Worm (Caenorhabditis elegans): ENCODE data around the gene C06E1.9.
A peak's percentile ranks its signal among the peaks of the same experiment; 100 is the strongest.

Gene C06E1.9

ce11 chrIII:8656957-8657356 is 47.4 kb upstream of the C06E1.9 start (continued):
- no peak for TF ChIP-seq unc-62 (GFP tag; optimal IDR thresholded peaks at IDR 0.05)
- no peak for TF ChIP-seq swsn-7 (tag; optimal IDR thresholded peaks at IDR 0.05)
- TF ChIP-seq egl-27 (tag; optimal IDR thresholded peaks at IDR 0.05): no peak
- TF ChIP-seq sox-4 (tag; optimal IDR thresholded peaks at IDR 0.05): no peak
- peak in 1 of 2 experiments; percentile 23 for TF ChIP-seq mdl-1 (tag; optimal IDR thresholded peaks at IDR 0.05)
- TF ChIP-seq nhr-28 (tag; optimal IDR thresholded peaks at IDR 0.05): no peak
- TF ChIP-seq nhr-90 (tag; optimal IDR thresholded peaks at IDR 0.05; ENCODE audit: poor library complexity): peak; percentile 27

DNA sequence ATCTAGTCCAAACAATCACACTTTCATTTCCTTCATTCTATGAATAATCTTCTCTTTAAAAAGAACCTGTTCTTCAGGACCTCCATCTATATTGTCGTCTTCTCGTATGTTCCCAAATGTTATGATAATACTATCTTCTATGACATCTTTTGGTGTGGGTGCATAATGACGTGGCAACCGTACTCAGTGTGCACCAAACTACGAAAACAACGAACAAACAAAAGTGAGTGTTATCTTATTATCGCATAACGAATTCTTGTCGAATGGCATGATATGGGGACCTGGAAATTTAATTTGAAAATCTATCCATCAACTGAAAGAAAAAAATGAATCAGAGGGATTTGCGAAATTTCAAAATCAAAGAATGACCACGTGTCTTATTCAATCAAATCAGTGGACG is 46.5 kb upstream of the C06E1.9 start:
- no peak for TF ChIP-seq unc-30 (tag; optimal IDR thresholded peaks at IDR 0.05)
- no peak for TF ChIP-seq mab-9 (GFP tag; IDR thresholded peaks at IDR 0.05)
- TF ChIP-seq mep-1 (tag; optimal IDR thresholded peaks at IDR 0.05): no peak
- TF ChIP-seq Y116A8C.19 (tag; optimal IDR thresholded peaks at IDR 0.05; ENCODE audit: borderline replicate concordance): no peak
- no peak for TF ChIP-seq mdl-1 (tag; optimal IDR thresholded peaks at IDR 0.05)
- TF ChIP-seq lin-39 (tag; optimal IDR thresholded peaks at IDR 0.05): no peak
- TF ChIP-seq zip-4 (GFP tag; optimal IDR thresholded peaks at IDR 0.05): no peak
- TF ChIP-seq nhr-71 (tag; optimal IDR thresholded peaks at IDR 0.05): no peak
- TF ChIP-seq ztf-4 (tag; optimal IDR thresholded peaks at IDR 0.05): no peak
- TF ChIP-seq unc-98 (GFP tag; IDR thresholded peaks at IDR 0.05): no peak
- TF ChIP-seq fkh-10 (GFP tag; optimal IDR thresholded peaks at IDR 0.05): no peak
- no peak for TF ChIP-seq alr-1 (tag; optimal IDR thresholded peaks at IDR 0.05; ENCODE audit: borderline replicate concordance)
- TF ChIP-seq tbx-2 (tag; optimal IDR thresholded peaks at IDR 0.05): no peak
- peak; percentile 3 for TF ChIP-seq lin-14 (GFP tag; optimal IDR thresholded peaks at IDR 0.05)
- no peak for TF ChIP-seq nhr-11 (tag; optimal IDR thresholded peaks at IDR 0.05)
- TF ChIP-seq isw-1 (GFP tag; IDR thresholded peaks at IDR 0.05): no peak
- no peak for TF ChIP-seq ceh-88 (GFP tag; IDR thresholded peaks at IDR 0.05)
- peak; percentile 1 for TF ChIP-seq snu-23 (GFP tag; optimal IDR thresholded peaks at IDR 0.05)
- TF ChIP-seq hpl-2 (GFP tag; optimal IDR thresholded peaks at IDR 0.05): no peak
- TF ChIP-seq nhr-85 (tag): peak; percentile 70
- no peak for TF ChIP-seq nhr-90 (tag; optimal IDR thresholded peaks at IDR 0.05; ENCODE audit: poor library complexity)
- TF ChIP-seq nhr-19 (GFP tag; conservative IDR thresholded peaks at IDR 0.05): peak; percentile 12; the same call in 1 of the 2 replicates
- TF ChIP-seq nhr-20 (tag; optimal IDR thresholded peaks at IDR 0.05): no peak
- no peak for TF ChIP-seq nhr-237 (tag; optimal IDR thresholded peaks at IDR 0.05)
- TF ChIP-seq unc-130 (tag; optimal IDR thresholded peaks at IDR 0.05): no peak
- TF ChIP-seq vab-15 (tag; optimal IDR thresholded peaks at IDR 0.05): no peak

- TF ChIP-seq nhr-77 (tag; optimal IDR thresholded peaks at IDR 0.05) (no peak), ceh-82 (tag; optimal IDR thresholded peaks at IDR 0.05) (no peak), ets-5 (GFP tag; IDR thresholded peaks at IDR 0.05) (no peak), fkh-10 (GFP tag; optimal IDR thresholded peaks at IDR 0.05) (no peak), nhr-237 (tag; optimal IDR thresholded peaks at IDR 0.05) (no peak), ztf-11 (tag; optimal IDR thresholded peaks at IDR 0.05) (no peak), lin-13 (GFP tag; optimal IDR thresholded peaks at IDR 0.05) (no peak), blmp-1 (tag; optimal IDR thresholded peaks at IDR 0.05) (no peak), C34B4.2 (tag; optimal IDR thresholded peaks at IDR 0.05) (no peak), nhr-76 (tag; optimal IDR thresholded peaks at IDR 0.05) (no peak), nhr-20 (tag; optimal IDR thresholded peaks at IDR 0.05) (peak; percentile 60), efl-3 (GFP tag; optimal IDR thresholded peaks at IDR 0.05) (no peak), nhr-90 (tag; optimal IDR thresholded peaks at IDR 0.05; ENCODE audit: poor library complexity) (no peak), zag-1 (tag; optimal IDR thresholded peaks at IDR 0.05) (no peak), hpl-2 (GFP tag; optimal IDR thresholded peaks at IDR 0.05) (no peak), nhr-19 (GFP tag; conservative IDR thresholded peaks at IDR 0.05) (peak; percentile 24; the same call in 1 of the 2 replicates), hlh-17 (GFP tag; optimal IDR thresholded peaks at IDR 0.05; ENCODE audit: borderline replicate concordance) (no peak), hlh-4 (tag; optimal IDR thresholded peaks at IDR 0.05) (no peak), isw-1 (GFP tag; IDR thresholded peaks at IDR 0.05) (no peak), unc-62 (GFP tag; optimal IDR thresholded peaks at IDR 0.05) (no peak), alr-1 (tag; optimal IDR thresholded peaks at IDR 0.05; ENCODE audit: borderline replicate concordance) (no peak), elt-3 (tag; optimal IDR thresholded peaks at IDR 0.05) (peak in 1 of 6 experiments; percentile 38), tlp-1 (tag; optimal IDR thresholded peaks at IDR 0.05) (no peak), lin-39 (tag; optimal IDR thresholded peaks at IDR 0.05) (no peak), vab-15 (tag; optimal IDR thresholded peaks at IDR 0.05) (no peak), sptf-1 (tag; optimal IDR thresholded peaks at IDR 0.05) (no peak), efl-1 (optimal IDR thresholded peaks at IDR 0.05) (no peak), efl-1 (GFP tag; optimal IDR thresholded peaks at IDR 0.05 in 1 of 2) (peak in 1 of 2 experiments; percentile 22), nhr-47 (tag; optimal IDR thresholded peaks at IDR 0.05) (no peak), ceh-88 (GFP tag; IDR thresholded peaks at IDR 0.05) (no peak), unc-130 (tag; optimal IDR thresholded peaks at IDR 0.05) (no peak), snu-23 (GFP tag; optimal IDR thresholded peaks at IDR 0.05) (peak; percentile 40)
These were observed 45.8 kb upstream of the C06E1.9 start for ce11 chrIII:8655412-8655811.

All from whole organism, L1 larva.